Worm (Caenorhabditis elegans): Measurements from ENCODE around the gene C24D10.49.

The C24D10.49 gene

ce11 chrIV:5137809-5138208 is 19.3 kb downstream of the C24D10.49 start:
- TF ChIP-seq unc-62 (GFP tag; optimal IDR thresholded peaks at IDR 0.05): no peak
- TF ChIP-seq ama-1 (optimal IDR thresholded peaks at IDR 0.05): no peak
- no peak for TF ChIP-seq elt-3 (tag; optimal IDR thresholded peaks at IDR 0.05)
- TF ChIP-seq sem-4 (tag; optimal IDR thresholded peaks at IDR 0.05): no peak
- TF ChIP-seq nhr-23 (tag; optimal IDR thresholded peaks at IDR 0.05): no peak
- peak in 1 of 2 experiments; percentile 44 for TF ChIP-seq lsy-2 (tag; optimal IDR thresholded peaks at IDR 0.05)
- no peak for TF ChIP-seq alr-1 (tag; optimal IDR thresholded peaks at IDR 0.05)
- TF ChIP-seq mdl-1 (tag; optimal IDR thresholded peaks at IDR 0.05): no peak
- TF ChIP-seq snpc-4 (tag; optimal IDR thresholded peaks at IDR 0.05): no peak
- no peak for TF ChIP-seq sma-3 (GFP tag; optimal IDR thresholded peaks at IDR 0.05)
- TF ChIP-seq ZK546.5 (tag; optimal IDR thresholded peaks at IDR 0.05): no peak
- TF ChIP-seq fos-1 (tag; optimal IDR thresholded peaks at IDR 0.05): no peak
- no peak for TF ChIP-seq R02D3.7 (tag; optimal IDR thresholded peaks at IDR 0.05)
- TF ChIP-seq dmd-4 (tag; optimal IDR thresholded peaks at IDR 0.05): no peak
- no peak for TF ChIP-seq lin-13 (GFP tag; optimal IDR thresholded peaks at IDR 0.05)
- TF ChIP-seq C34F6.9 (tag; optimal IDR thresholded peaks at IDR 0.05): peak; percentile 74
- peak; percentile 9 for TF ChIP-seq sma-9 (GFP tag; optimal IDR thresholded peaks at IDR 0.05)
- no peak for TF ChIP-seq sma-9 (tag; optimal IDR thresholded peaks at IDR 0.05)
- no peak for TF ChIP-seq mab-5 (tag; optimal IDR thresholded peaks at IDR 0.05)
- TF ChIP-seq ztf-4 (tag; optimal IDR thresholded peaks at IDR 0.05): no peak
- TF ChIP-seq nhr-129 (tag; optimal IDR thresholded peaks at IDR 0.05): no peak
- TF ChIP-seq nhr-6 (tag; optimal IDR thresholded peaks at IDR 0.05): no peak
- TF ChIP-seq nhr-11 (tag; optimal IDR thresholded peaks at IDR 0.05): no peak
- TF ChIP-seq zag-1 (tag; optimal IDR thresholded peaks at IDR 0.05): peak; percentile 69
- TF ChIP-seq ceh-16 (tag; optimal IDR thresholded peaks at IDR 0.05): no peak
- TF ChIP-seq nhr-77 (tag; optimal IDR thresholded peaks at IDR 0.05): no peak
- peak; percentile 4 for TF ChIP-seq Y55F3AM.14 (GFP tag; optimal IDR thresholded peaks at IDR 0.05)
- TF ChIP-seq mbf-1 (tag; optimal IDR thresholded peaks at IDR 0.05): no peak
- TF ChIP-seq nhr-21 (tag; optimal IDR thresholded peaks at IDR 0.05): no peak
- TF ChIP-seq egl-27 (tag; optimal IDR thresholded peaks at IDR 0.05): no peak
- no peak for TF ChIP-seq lin-39 (tag; optimal IDR thresholded peaks at IDR 0.05)
- no peak for TF ChIP-seq peb-1 (tag; optimal IDR thresholded peaks at IDR 0.05)
- no peak for TF ChIP-seq lin-11 (tag; optimal IDR thresholded peaks at IDR 0.05)
- TF ChIP-seq elt-1 (tag; optimal IDR thresholded peaks at IDR 0.05): no peak
- no peak for TF ChIP-seq nhr-25 (tag; optimal IDR thresholded peaks at IDR 0.05)
- TF ChIP-seq nhr-10 (tag; optimal IDR thresholded peaks at IDR 0.05): no peak
- TF ChIP-seq crh-2 (tag; optimal IDR thresholded peaks at IDR 0.05): peak; percentile 52
- TF ChIP-seq F13H6.1 (tag; optimal IDR thresholded peaks at IDR 0.05): peak; percentile 29
- TF ChIP-seq skn-1 (tag; optimal IDR thresholded peaks at IDR 0.05): no peak
- no peak for TF ChIP-seq ztf-11 (tag; optimal IDR thresholded peaks at IDR 0.05)
- TF ChIP-seq ztf-1 (GFP tag; conservative IDR thresholded peaks at IDR 0.05): no peak
- TF ChIP-seq gmeb-1 (tag; optimal IDR thresholded peaks at IDR 0.05): no peak
- no peak for TF ChIP-seq blmp-1 (tag; optimal IDR thresholded peaks at IDR 0.05; ENCODE audit: insufficient read depth)
- peak; percentile 39 for TF ChIP-seq unc-55 (GFP tag; optimal IDR thresholded peaks at IDR 0.05)

- TF ChIP-seq peb-1 (tag; optimal IDR thresholded peaks at IDR 0.05) (no peak), sma-3 (GFP tag; optimal IDR thresholded peaks at IDR 0.05) (peak; percentile 5)
Measured at ce11 chrIV:5136523-5136922, 20.6 kb downstream of the C24D10.49 start.

- TF ChIP-seq unc-39 (tag; optimal IDR thresholded peaks at IDR 0.05): no peak
- TF ChIP-seq skn-1 (tag; optimal IDR thresholded peaks at IDR 0.05): no peak
- no peak for TF ChIP-seq dmd-4 (tag; optimal IDR thresholded peaks at IDR 0.05)
- no peak for TF ChIP-seq snpc-4 (tag; optimal IDR thresholded peaks at IDR 0.05)
- TF ChIP-seq elt-3 (tag; optimal IDR thresholded peaks at IDR 0.05): no peak
- TF ChIP-seq lin-39 (tag; optimal IDR thresholded peaks at IDR 0.05): no peak
- no peak for TF ChIP-seq nhr-77 (tag; optimal IDR thresholded peaks at IDR 0.05)
- TF ChIP-seq nhr-21 (tag; optimal IDR thresholded peaks at IDR 0.05): no peak
- peak; percentile 34 for TF ChIP-seq mab-5 (tag; optimal IDR thresholded peaks at IDR 0.05)
- TF ChIP-seq nhr-23 (tag; optimal IDR thresholded peaks at IDR 0.05): no peak
- TF ChIP-seq sem-4 (tag; optimal IDR thresholded peaks at IDR 0.05): no peak
- TF ChIP-seq ceh-82 (tag; optimal IDR thresholded peaks at IDR 0.05): no peak
- TF ChIP-seq ZK546.5 (tag; optimal IDR thresholded peaks at IDR 0.05): no peak
- no peak for TF ChIP-seq nhr-6 (tag; optimal IDR thresholded peaks at IDR 0.05)
- no peak for TF ChIP-seq nhr-25 (tag; optimal IDR thresholded peaks at IDR 0.05)
- peak in 1 of 2 experiments; percentile 12 for TF ChIP-seq lsy-2 (tag; optimal IDR thresholded peaks at IDR 0.05)
- TF ChIP-seq C34F6.9 (tag; optimal IDR thresholded peaks at IDR 0.05): peak; percentile 24
- peak; percentile 9 for TF ChIP-seq nhr-129 (tag; optimal IDR thresholded peaks at IDR 0.05)
- no peak for TF ChIP-seq nhr-11 (tag; optimal IDR thresholded peaks at IDR 0.05)
- TF ChIP-seq ztf-11 (tag; optimal IDR thresholded peaks at IDR 0.05): no peak
- no peak for TF ChIP-seq mbf-1 (tag; optimal IDR thresholded peaks at IDR 0.05)
- TF ChIP-seq fos-1 (tag; optimal IDR thresholded peaks at IDR 0.05): peak; percentile 90
Measured at ce11 chrIV:5134798-5135197, 22.3 kb downstream of the C24D10.49 start.
